Worm (Caenorhabditis elegans): Measurements from ENCODE around the gene asns-1.

DNA sequence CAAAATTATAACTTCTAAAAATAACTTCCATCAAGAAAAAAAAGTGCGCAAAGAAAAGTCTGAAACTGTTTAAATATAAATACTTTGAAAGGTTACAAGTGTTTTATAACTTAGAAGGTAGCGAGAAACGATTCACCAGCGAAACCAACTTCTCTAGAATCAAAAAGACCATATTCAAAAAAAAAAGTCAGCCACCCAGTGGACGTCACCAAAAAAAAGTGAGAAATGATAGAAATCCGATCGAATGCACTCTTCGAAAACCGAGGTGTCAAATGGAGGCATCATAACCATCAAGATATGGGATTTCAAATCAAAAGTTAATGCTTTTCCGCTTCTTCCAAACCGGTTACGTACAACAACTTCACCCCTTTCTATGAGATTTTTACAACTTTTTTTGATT, 40.5 kb downstream of the asns-1 start:
- TF ChIP-seq zag-1 (tag; optimal IDR thresholded peaks at IDR 0.05) (no peak), rnt-1 (tag; optimal IDR thresholded peaks at IDR 0.05) (no peak), mdl-1 (tag; optimal IDR thresholded peaks at IDR 0.05) (no peak), unc-30 (tag; optimal IDR thresholded peaks at IDR 0.05) (no peak), nhr-237 (tag; optimal IDR thresholded peaks at IDR 0.05) (no peak), pqm-1 (tag; optimal IDR thresholded peaks at IDR 0.05) (no peak), nhr-28 (tag; optimal IDR thresholded peaks at IDR 0.05) (no peak), unc-62 (GFP tag; optimal IDR thresholded peaks at IDR 0.05) (no peak), nhr-77 (tag; optimal IDR thresholded peaks at IDR 0.05) (no peak), jun-1 (tag; optimal IDR thresholded peaks at IDR 0.05) (no peak), fkh-10 (GFP tag; optimal IDR thresholded peaks at IDR 0.05) (no peak), nhr-11 (tag; optimal IDR thresholded peaks at IDR 0.05) (no peak), grh-1 (GFP tag; IDR thresholded peaks at IDR 0.05) (no peak)
